Worm (Caenorhabditis elegans): ENCODE measurements around the gene str-161.

Gene str-161

DNA sequence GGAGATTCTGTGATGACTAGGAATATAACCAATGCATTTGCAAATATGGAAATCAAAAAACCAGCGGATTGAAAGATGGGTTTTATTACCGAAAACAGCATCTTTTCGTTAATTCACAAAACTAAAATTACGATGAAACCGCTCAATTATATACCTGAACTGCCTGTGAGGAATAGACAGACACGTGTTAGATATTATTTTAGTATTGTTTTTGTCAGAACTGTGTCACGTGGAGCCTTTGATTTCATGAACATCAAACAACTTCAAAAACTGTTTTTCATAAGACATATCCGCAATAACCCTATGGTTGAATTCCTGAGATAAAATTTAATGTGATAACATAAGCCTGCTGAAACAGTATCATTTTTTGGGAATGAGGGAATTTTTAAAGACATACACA lies at the start of gene str-161:
TSS of gene str-161 (minus strand) at position 101 of the 400 bp plus-strand sequence.
- no peak for TF ChIP-seq unc-62 (GFP tag; optimal IDR thresholded peaks at IDR 0.05)

ce11 chrIV:4945771-4946170 lies 41.9 kb upstream of the str-161 start, which contains the start of gene str-169:
str-169 (plus strand) TSS chrIV:4946071.
- no peak for TF ChIP-seq unc-62 (GFP tag; optimal IDR thresholded peaks at IDR 0.05)

ce11 chrIV:4941681-4942080 lies 37.8 kb upstream of the str-161 start, which contains the start of gene Y9C9A.5:
Y9C9A.5 (plus strand) TSS chrIV:4941981.
- TF ChIP-seq unc-62 (GFP tag; optimal IDR thresholded peaks at IDR 0.05) = no peak

- TF ChIP-seq unc-62 (GFP tag; optimal IDR thresholded peaks at IDR 0.05) = no peak
These were observed 34.8 kb upstream of the str-161 start, which contains the start of gene str-168 for ce11 chrIV:4938664-4939063. str-168 (plus strand) TSS chrIV:4938964.

- TF ChIP-seq unc-62 (GFP tag; optimal IDR thresholded peaks at IDR 0.05) = no peak
These were observed 33.8 kb upstream of the str-161 start, which contains the start of gene fbxa-86 for ce11 chrIV:4937647-4938046. fbxa-86 (minus strand) TSS chrIV:4938013.

ce11 chrIV:4934103-4934502 lies 30.2 kb upstream of the str-161 start, which contains the start of gene str-153:
str-153 (plus strand) TSS chrIV:4934403.
- TF ChIP-seq unc-62 (GFP tag; optimal IDR thresholded peaks at IDR 0.05) = no peak

DNA sequence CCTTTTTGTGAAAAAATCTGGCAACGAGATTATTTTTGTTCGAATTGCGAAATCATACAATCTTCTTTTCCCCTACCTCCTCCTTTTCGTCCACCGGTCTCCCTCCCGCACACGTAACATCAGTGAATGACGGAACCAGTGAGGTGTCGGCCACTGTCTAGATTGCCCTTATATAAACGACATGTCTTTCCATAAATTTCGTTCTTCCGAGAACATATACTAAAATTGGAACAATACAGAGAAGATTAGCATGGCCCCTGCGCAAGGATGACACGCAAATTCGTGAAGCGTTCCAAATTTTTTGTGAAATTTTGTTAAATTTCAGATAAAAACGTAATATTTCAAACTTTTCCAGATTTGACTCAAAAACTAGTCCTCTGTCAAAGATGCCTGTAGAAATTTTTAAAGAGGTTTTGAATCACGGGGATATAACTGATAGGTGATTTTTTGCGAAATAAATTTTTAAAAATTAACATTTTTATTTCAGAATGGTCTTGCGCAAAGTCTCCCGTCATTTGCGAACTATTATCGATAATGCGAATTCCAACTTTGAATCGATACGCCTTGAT lies 27.0 kb upstream of the str-161 start:
- TF ChIP-seq unc-62 (GFP tag; optimal IDR thresholded peaks at IDR 0.05) = no peak

DNA sequence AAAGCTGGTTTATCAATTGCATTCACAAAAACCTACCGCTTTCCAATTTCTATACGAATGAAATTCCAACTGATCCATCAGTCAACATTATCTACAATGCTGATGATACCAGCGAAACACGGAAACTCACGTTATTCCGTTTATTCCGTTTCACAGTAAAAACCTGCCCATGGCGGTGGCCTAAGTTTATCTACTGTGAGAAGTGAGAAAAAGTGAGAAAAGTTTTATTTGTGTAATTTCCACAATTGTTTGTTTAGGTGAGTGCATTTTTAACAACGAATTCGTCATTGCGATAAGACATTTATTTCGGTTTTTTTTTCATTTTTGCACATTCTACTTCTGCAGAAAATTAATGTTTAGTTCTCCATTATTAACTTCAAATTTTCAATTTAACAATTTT lies 26.2 kb upstream of the str-161 start, which contains the start of gene Y9C9A.8:
TSS of gene Y9C9A.8 (plus strand) at position 301 of the 400 bp plus-strand sequence.
- TF ChIP-seq unc-62 (GFP tag; optimal IDR thresholded peaks at IDR 0.05) = no peak

- TF ChIP-seq unc-62 (GFP tag; optimal IDR thresholded peaks at IDR 0.05) = no peak
These were observed 13.9 kb upstream of the str-161 start, which contains the start of gene str-158 for ce11 chrIV:4917774-4918173. str-158 (plus strand) TSS chrIV:4918074.

DNA sequence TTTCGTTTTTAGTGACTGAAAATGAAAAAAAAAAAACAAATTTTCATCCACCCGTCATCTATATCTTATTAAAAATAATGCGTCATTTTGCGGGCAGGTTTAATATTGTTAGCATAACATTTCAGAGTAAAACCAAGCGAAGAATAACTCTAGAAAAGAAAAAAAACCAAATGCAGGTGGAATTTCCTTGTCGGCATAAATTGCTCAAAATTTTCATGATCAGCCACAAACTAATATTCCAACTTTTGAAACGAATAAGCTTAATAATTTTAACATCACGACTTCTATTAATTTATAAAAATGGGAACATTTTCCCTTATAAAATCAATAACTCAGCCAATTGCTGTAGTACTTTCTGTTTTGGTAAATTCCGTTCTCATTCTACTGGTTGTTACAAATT lies 11.8 kb upstream of the str-161 start, which contains the start of gene str-155:
TSS of gene str-155 (plus strand) at position 301 of the 400 bp plus-strand sequence.
- TF ChIP-seq unc-62 (GFP tag; optimal IDR thresholded peaks at IDR 0.05) = no peak

- no peak for TF ChIP-seq unc-62 (GFP tag; optimal IDR thresholded peaks at IDR 0.05)
These were observed 9.2 kb upstream of the str-161 start, which contains the start of gene str-156 for ce11 chrIV:4913090-4913489. str-156 (plus strand) TSS chrIV:4913390.

DNA sequence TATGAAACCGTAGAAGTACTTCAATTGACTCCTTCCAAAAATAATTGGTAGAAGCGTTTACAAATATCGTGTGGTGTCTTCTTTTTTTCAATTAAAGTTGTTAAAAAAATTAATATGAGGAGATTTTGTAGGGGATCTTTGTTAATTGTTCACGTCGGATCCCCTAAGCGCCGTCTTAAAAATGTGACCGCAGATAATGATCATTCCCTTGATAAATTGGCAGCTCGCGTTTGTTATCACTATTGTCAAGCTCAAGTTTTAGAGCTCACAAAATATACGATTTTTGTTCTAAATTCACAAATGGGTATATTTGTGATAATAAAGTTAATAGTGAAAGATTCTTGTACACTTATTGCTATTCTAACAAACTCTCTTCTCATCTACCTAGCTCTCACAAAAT lies 5.2 kb upstream of the str-161 start, which contains the start of gene str-159:
TSS of gene str-159 (plus strand) at position 301 of the 400 bp plus-strand sequence.
- no peak for TF ChIP-seq unc-62 (GFP tag; optimal IDR thresholded peaks at IDR 0.05)

DNA sequence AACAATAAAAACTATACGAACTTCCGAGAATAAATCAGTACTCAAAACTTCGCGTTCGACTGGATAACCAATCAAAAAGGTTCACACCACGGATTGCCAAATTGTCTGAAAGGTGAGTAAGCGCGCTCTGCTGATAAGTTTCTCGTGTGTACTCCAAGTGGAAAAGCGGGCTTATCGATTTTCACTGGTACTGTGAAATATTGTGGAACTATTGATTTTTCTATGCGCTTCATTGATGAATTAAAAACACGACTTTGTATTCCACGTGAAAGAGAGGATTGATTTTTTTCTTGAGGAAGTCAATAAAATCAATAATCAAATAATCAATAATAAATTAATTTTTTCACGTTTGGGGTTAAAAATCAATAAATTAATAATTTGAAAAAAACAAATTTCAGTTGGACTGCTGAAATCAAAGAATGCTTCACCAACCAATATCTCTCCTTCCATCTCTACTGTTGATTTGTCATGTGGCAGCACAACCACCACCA lies 1.8 kb upstream of the str-161 start, which contains the start of gene T08B6.4:
TSS of gene T08B6.4 (plus strand) at position 51 of the 491 bp plus-strand sequence.
- no peak for TF ChIP-seq unc-62 (GFP tag; optimal IDR thresholded peaks at IDR 0.05)

- TF ChIP-seq unc-62 (GFP tag; optimal IDR thresholded peaks at IDR 0.05) = no peak
These were observed 13.3 kb downstream of the str-161 start, which contains the start of gene T08B6.9 for ce11 chrIV:4890543-4890942. T08B6.9 (plus strand) TSS chrIV:4890843.

- TF ChIP-seq unc-62 (GFP tag; optimal IDR thresholded peaks at IDR 0.05) = no peak
These were observed 14.2 kb downstream of the str-161 start, which contains the start of gene sgnh-1 for ce11 chrIV:4889613-4890012. sgnh-1 (plus strand) TSS chrIV:4889913.

ce11 chrIV:4887258-4887657 lies 16.6 kb downstream of the str-161 start, which contains the start of gene T08B6.1:
T08B6.1 (minus strand) TSS chrIV:4887358.
- TF ChIP-seq unc-62 (GFP tag; optimal IDR thresholded peaks at IDR 0.05) = no peak

ce11 chrIV:4885435-4885834 lies 18.4 kb downstream of the str-161 start:
- TF ChIP-seq unc-62 (GFP tag; optimal IDR thresholded peaks at IDR 0.05) = no peak
